Worm (Caenorhabditis elegans) whole organism, mixed stage, embryonic: Measurements from ENCODE around the gene atl-1.

Experiments
- M03D4.4 ChIP-seq: sonication (generic microtip); optimal IDR thresholded peaks from 2 replicates; lab custom pipeline; 2017; ENCODE audit warnings: mild to moderate bottlenecking, missing genetic modification characterization, missing compliant biosample characterization
- bed-3 ChIP-seq: fragments of 200-800 bp; sonication (Bioruptor generic); optimal IDR thresholded peaks from 3 replicates; lab custom pipeline; 2018; ENCODE audit warnings: mild to moderate bottlenecking, missing genetic modification characterization, moderate library complexity, missing compliant biosample characterization
- blmp-1 ChIP-seq: fragments of 150-350 bp; optimal IDR thresholded peaks from 2 replicates; lab custom pipeline; 2014; ENCODE audit warnings: missing biosample characterization, missing genetic modification characterization
- ceh-39 ChIP-seq: fragments of 150-350 bp; optimal IDR thresholded peaks from 2 replicates; lab custom pipeline; 2014; ENCODE audit warnings: missing biosample characterization, missing genetic modification characterization
- ceh-43 ChIP-seq: fragments of 200-800 bp; sonication (Bioruptor generic); optimal IDR thresholded peaks from 2 replicates; lab custom pipeline; 2018; ENCODE audit warnings: mild to moderate bottlenecking, missing genetic modification characterization, moderate library complexity, missing compliant biosample characterization
- ceh-83 ChIP-seq: fragments of 200-800 bp; sonication (Bioruptor generic); optimal IDR thresholded peaks from 2 replicates; lab custom pipeline; 2018; ENCODE audit warnings: mild to moderate bottlenecking, missing genetic modification characterization, missing compliant biosample characterization
- drap-1 ChIP-seq: fragments of 200-800 bp; sonication (Bioruptor generic); optimal IDR thresholded peaks from 3 replicates; lab custom pipeline; 2018; ENCODE audit warnings: mild to moderate bottlenecking, missing genetic modification characterization, missing compliant biosample characterization
- elt-3 ChIP-seq: fragments of 150-350 bp; optimal IDR thresholded peaks from 2 replicates; lab custom pipeline; 2014; ENCODE audit warnings: missing biosample characterization, missing genetic modification characterization
- flh-1 ChIP-seq: fragments of 200-800 bp; sonication (Bioruptor generic); optimal IDR thresholded peaks from 2 replicates; lab custom pipeline; 2018; ENCODE audit warnings: mild to moderate bottlenecking, missing genetic modification characterization, moderate library complexity, missing compliant biosample characterization
- ham-2 ChIP-seq: fragments of 200-800 bp; sonication (Bioruptor generic); optimal IDR thresholded peaks from 2 replicates; lab custom pipeline; 2018; ENCODE audit warnings: mild to moderate bottlenecking, missing genetic modification characterization, missing compliant biosample characterization
- hlh-1 ChIP-seq: fragments of 150-350 bp; optimal IDR thresholded peaks from 2 replicates; lab custom pipeline; 2014; ENCODE audit warnings: missing biosample characterization, missing genetic modification reagents, missing genetic modification characterization
- lin-32 ChIP-seq: fragments of 200-800 bp; sonication (Bioruptor generic); optimal IDR thresholded peaks from 2 replicates; lab custom pipeline; 2018; ENCODE audit warnings: mild to moderate bottlenecking, missing genetic modification characterization, missing compliant biosample characterization
- lsy-2 ChIP-seq: fragments of 150-350 bp; optimal IDR thresholded peaks from 2 replicates; lab custom pipeline; 2014; ENCODE audit warnings: missing biosample characterization, missing genetic modification characterization
- mab-5 ChIP-seq: fragments of 150-350 bp; optimal IDR thresholded peaks from 2 replicates; lab custom pipeline; 2014; ENCODE audit warnings: missing biosample characterization, missing genetic modification characterization
- mep-1 ChIP-seq: fragments of 150-350 bp; optimal IDR thresholded peaks from 2 replicates; lab custom pipeline; 2017; ENCODE audit warnings: missing biosample characterization, missing genetic modification reagents, missing genetic modification characterization, inconsistent platforms
- mls-2 ChIP-seq: sonication (generic microtip); optimal IDR thresholded peaks from 2 replicates; lab custom pipeline; 2016; ENCODE audit warnings: mild to moderate bottlenecking, missing genetic modification characterization, moderate library complexity, missing compliant biosample characterization
- nhr-12 ChIP-seq: fragments of 150-350 bp; optimal IDR thresholded peaks from 2 replicates; lab custom pipeline; 2014; ENCODE audit warnings: missing biosample characterization, missing genetic modification characterization
- nhr-237 ChIP-seq: fragments of 150-350 bp; optimal IDR thresholded peaks from 2 replicates; lab custom pipeline; 2014; ENCODE audit warnings: missing biosample characterization, missing genetic modification characterization
- nhr-28 ChIP-seq: fragments of 150-350 bp; optimal IDR thresholded peaks from 2 replicates; lab custom pipeline; 2014; ENCODE audit warnings: missing biosample characterization, missing genetic modification characterization
- nhr-76 ChIP-seq: sonication (generic microtip); optimal IDR thresholded peaks from 2 replicates; lab custom pipeline; 2017; ENCODE audit warnings: missing biosample characterization, missing genetic modification characterization
- pha-4 ChIP-seq: fragments of 150-350 bp; optimal IDR thresholded peaks from 2 replicates; lab custom pipeline; 2018; ENCODE audit warnings: missing biosample characterization, missing genetic modification reagents, missing genetic modification characterization
- sem-2 ChIP-seq: fragments of 200-800 bp; sonication (Bioruptor generic); optimal IDR thresholded peaks from 2 replicates; lab custom pipeline; 2018; ENCODE audit warnings: mild to moderate bottlenecking, missing genetic modification characterization, missing compliant biosample characterization
- snpc-4 ChIP-seq: fragments of 150-350 bp; optimal IDR thresholded peaks from 2 replicates; lab custom pipeline; 2014; ENCODE audit warnings: missing biosample characterization, missing genetic modification characterization
- sptf-1 ChIP-seq: sonication (generic microtip); optimal IDR thresholded peaks from 2 replicates; lab custom pipeline; 2017; ENCODE audit warnings: mild to moderate bottlenecking, missing genetic modification characterization, moderate library complexity, missing compliant biosample characterization
- tbx-8 ChIP-seq: fragments of 200-800 bp; sonication (Bioruptor generic); optimal IDR thresholded peaks from 2 replicates; lab custom pipeline; 2018; ENCODE audit warnings: mild to moderate bottlenecking, missing genetic modification characterization, moderate library complexity, missing compliant biosample characterization
- unc-120 ChIP-seq: sonication (generic microtip); optimal IDR thresholded peaks from 2 replicates; lab custom pipeline; 2017; ENCODE audit warnings: missing genetic modification characterization, missing compliant biosample characterization; ENCODE audit not compliant: poor library complexity, severe bottlenecking
- unc-39 ChIP-seq: fragments of 150-350 bp; optimal IDR thresholded peaks from 2 replicates; lab custom pipeline; 2014; ENCODE audit warnings: missing biosample characterization, missing genetic modification characterization
- unc-62 ChIP-seq: fragments of 150-350 bp; optimal IDR thresholded peaks from 2 replicates; lab custom pipeline; 2014; ENCODE audit warnings: missing biosample characterization, missing genetic modification reagents, missing genetic modification characterization
- zip-8 ChIP-seq: fragments of 150-350 bp; optimal IDR thresholded peaks from 2 replicates; lab custom pipeline; 2014; ENCODE audit warnings: missing biosample characterization, missing genetic modification characterization
- ztf-11 ChIP-seq: fragments of 150-350 bp; optimal IDR thresholded peaks from 2 replicates; lab custom pipeline; 2014; ENCODE audit warnings: missing biosample characterization, missing genetic modification characterization

The atl-1 gene

DNA sequence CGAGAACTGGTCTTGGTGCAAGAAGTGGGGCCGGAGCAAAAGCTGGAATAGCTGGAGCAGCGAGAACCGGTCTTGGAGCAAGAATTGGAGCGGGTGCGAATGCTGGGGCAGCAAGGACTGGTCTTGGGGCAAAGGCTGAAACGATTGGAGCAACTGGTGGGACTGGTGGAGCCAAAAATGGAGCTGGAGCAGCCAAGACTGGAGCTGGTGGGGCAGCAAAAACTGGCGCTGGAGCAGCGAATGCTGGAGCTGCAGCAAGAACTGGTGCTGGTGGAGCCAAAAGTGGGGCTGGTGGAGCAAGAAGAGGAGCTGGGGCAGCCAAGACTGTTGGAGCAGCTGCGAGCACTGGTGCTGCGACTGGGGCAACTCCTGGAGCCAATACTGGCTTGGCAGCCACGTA is 16.8 kb downstream of the atl-1 start:
- TF ChIP-seq ztf-11 (tag; lab: Kevin White, UChicago) (no peak), sem-2 (GFP tag; lab: Kevin White, UChicago) (no peak), nhr-237 (tag; lab: Kevin White, UChicago) (no peak), ceh-39 (tag; lab: Kevin White, UChicago) (no peak), mab-5 (tag; lab: Kevin White, UChicago) (no peak), pha-4 (tag; lab: Kevin White, UChicago) (no peak), ham-2 (no peak), unc-120 (tag; lab: Kevin White, UChicago) (no peak), ceh-83 (no peak)
- TF ChIP-seq, all 35 proteins: peak for 0

DNA sequence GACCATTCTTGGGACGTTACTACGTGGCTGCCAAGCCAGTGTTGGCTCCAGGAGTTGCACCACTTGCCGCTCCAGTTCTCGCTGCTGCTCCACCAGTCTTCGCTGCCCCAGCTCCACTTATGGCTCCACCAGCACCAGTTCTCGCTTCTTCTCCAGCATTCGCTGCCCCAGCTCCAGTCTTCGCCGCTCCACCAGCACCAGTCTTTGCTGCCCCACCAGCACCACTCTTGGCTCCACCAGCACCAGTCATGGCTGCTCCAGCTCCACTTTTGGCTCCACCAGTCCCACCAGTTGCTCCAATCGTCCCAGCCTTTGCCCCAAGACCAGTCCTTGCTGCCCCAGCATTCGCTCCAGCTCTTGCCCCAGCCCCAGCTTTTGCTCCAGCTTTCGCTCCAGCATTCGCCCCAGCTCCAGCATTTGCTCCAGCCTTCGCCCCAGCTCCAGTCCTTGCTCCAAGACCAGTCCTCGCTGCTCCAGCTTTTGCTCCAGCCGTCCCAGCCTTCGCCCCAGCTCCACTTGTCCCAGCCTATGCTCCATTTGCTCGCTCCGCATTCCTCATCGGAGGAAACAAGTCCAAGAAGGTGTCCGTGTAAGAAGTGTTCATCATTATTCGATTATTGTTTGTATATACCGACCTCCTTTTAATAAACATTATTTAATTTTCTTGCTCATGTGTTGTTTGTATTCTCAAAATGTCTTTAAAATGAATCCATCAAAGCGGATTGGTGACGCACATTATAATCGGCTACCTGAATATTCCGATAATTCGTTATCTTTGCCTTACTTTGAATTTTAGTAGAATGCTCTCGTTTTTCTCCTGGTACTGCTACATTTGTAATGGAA is 19.6 kb downstream of the atl-1 start, which contains the start of gene T06E4.7:
Gene T06E4.7 (plus strand): TSS at position 793 of the 843 bp plus-strand sequence.
- TF ChIP-seq flh-1 (GFP tag; lab: Kevin White, UChicago) (no peak), ceh-83 (no peak), hlh-1 (tag; lab: Kevin White, UChicago) (no peak), zip-8 (tag; lab: Kevin White, UChicago) (no peak), nhr-28 (tag; lab: Kevin White, UChicago) (no peak), snpc-4 (tag; lab: Kevin White, UChicago) (no peak), lsy-2 (tag; lab: Kevin White, UChicago) (no peak), M03D4.4 (tag; lab: Kevin White, UChicago) (no peak), blmp-1 (tag; lab: Kevin White, UChicago) (no peak), nhr-237 (tag; lab: Kevin White, UChicago) (no peak), elt-3 (tag; lab: Kevin White, UChicago) (no peak)
- TF ChIP-seq, all 35 proteins: peak for 0

DNA sequence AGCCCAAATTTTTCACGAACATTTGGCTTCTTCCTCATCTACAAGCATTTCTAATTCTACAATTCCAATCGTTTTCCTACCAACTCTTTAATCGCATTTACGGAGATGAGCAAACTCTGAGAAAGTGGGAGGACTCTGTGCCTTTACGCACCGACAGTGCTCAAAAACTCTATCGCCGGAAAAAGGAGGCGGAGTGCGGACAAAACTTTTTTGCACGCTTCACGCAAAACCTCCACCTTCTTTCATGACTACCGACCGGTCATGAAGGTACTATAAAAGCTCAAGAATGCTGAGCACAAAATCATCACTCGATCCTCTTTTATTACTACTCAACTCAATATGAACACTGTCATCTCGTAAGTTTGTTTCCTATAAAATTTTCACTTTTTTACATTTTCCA is 20.3 kb downstream of the atl-1 start, which contains the start of gene idpc-4:
Gene idpc-4 (plus strand): TSS at position 301 of the 400 bp plus-strand sequence.
- TF ChIP-seq sem-2 (GFP tag; lab: Kevin White, UChicago) (no peak), nhr-76 (tag; lab: Kevin White, UChicago) (no peak), nhr-28 (tag; lab: Kevin White, UChicago) (no peak), pha-4 (tag; lab: Kevin White, UChicago) (no peak), zip-8 (tag; lab: Kevin White, UChicago) (no peak), mep-1 (tag; lab: Kevin White, UChicago) (no peak), hlh-1 (tag; lab: Kevin White, UChicago) (no peak), snpc-4 (tag; lab: Kevin White, UChicago) (no peak), bed-3 (GFP tag; lab: Kevin White, UChicago) (no peak), ceh-43 (no peak), drap-1 (GFP tag; lab: Kevin White, UChicago) (no peak), sptf-1 (tag; lab: Kevin White, UChicago) (no peak), unc-39 (tag; lab: Kevin White, UChicago) (no peak), nhr-12 (tag; lab: Kevin White, UChicago) (no peak), mls-2 (no peak), mab-5 (tag; lab: Kevin White, UChicago) (no peak), unc-120 (tag; lab: Kevin White, UChicago) (no peak)

DNA sequence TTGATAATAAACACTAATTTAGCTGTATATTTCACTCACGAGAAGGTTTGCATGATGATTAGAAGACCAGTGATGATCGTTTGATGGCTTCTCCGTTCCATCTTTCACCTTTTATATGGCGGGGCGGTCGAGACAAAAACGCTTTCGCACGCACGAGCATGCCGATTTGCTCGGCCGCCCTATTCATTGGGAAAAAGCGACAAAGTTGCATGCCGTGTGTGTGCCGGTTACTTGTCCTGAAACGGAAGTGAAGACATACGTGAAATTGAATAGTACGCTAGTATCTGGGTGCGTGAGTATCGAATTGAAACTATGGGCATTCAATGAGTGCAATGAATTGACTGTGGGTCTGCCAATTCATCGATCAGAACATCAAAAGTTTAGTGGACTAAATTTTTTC is 22.6 kb downstream of the atl-1 start, which contains the start of gene idpc-5:
Gene idpc-5 (minus strand): TSS at position 101 of the 400 bp plus-strand sequence.
- no peak for TF ChIP-seq hlh-1 (tag; lab: Kevin White, UChicago)
- no peak for TF ChIP-seq ceh-39 (tag; lab: Kevin White, UChicago)
- TF ChIP-seq ceh-43 = no peak
- no peak for TF ChIP-seq zip-8 (tag; lab: Kevin White, UChicago)
- TF ChIP-seq sptf-1 (tag; lab: Kevin White, UChicago) = no peak
- no peak for TF ChIP-seq mep-1 (tag; lab: Kevin White, UChicago)

DNA sequence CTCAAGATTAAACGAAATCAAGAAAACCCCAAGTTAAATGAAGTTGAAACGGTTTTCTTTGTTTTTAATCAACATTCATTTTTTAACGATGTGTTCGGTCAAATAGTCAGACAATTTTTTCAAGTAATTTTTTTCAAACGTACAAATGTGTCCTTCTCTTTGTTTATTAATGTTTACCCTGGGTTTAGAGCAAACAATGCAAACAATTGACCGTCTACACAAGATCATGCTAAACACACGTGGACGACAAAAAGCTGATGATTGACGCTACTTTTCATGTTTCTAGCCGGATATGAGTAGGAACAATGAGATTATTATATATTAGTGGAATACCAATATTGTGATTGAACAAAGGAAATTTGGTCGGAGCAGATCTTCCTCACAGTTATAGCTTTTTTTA is 24.0 kb downstream of the atl-1 start:
- no peak for TF ChIP-seq bed-3 (GFP tag; lab: Kevin White, UChicago)
- no peak for TF ChIP-seq mls-2
- TF ChIP-seq M03D4.4 (tag; lab: Kevin White, UChicago) = no peak
- no peak for TF ChIP-seq sptf-1 (tag; lab: Kevin White, UChicago)
- no peak for TF ChIP-seq tbx-8 (GFP tag; lab: Kevin White, UChicago)
- TF ChIP-seq unc-62 (GFP tag; lab: Kevin White, UChicago) = no peak
- no peak for TF ChIP-seq mab-5 (tag; lab: Kevin White, UChicago)
- no peak for TF ChIP-seq mep-1 (tag; lab: Kevin White, UChicago)
- TF ChIP-seq lin-32 (GFP tag; lab: Kevin White, UChicago) = no peak
